Worm (Caenorhabditis elegans) whole organism, midembryonic: ENCODE results near the gene pals-40.

Source experiments
- T22C8.4 ChIP-seq: fragments of 200-800 bp; sonication (Bioruptor generic); IDR thresholded peaks from 2 replicates; pipeline ENCODE4 v1.3.6; 2022; ENCODE audit warnings: missing genetic modification characterization, missing compliant biosample characterization
- cog-1 ChIP-seq: sonication (generic microtip); optimal IDR thresholded peaks from 2 replicates; lab custom pipeline; 2016; ENCODE audit warnings: missing genetic modification characterization, missing compliant biosample characterization
- klf-2 ChIP-seq: fragments of 200-800 bp; sonication (Bioruptor generic); conservative IDR thresholded peaks from 2 replicates; pipeline ENCODE4 v1.3.6; 2022; ENCODE audit warnings: missing genetic modification reagents, missing genetic modification characterization, missing compliant biosample characterization
- med-1 ChIP-seq: sonication (generic microtip); optimal IDR thresholded peaks from 2 replicates; lab custom pipeline; 2017; ENCODE audit warnings: missing genetic modification characterization, mild to moderate bottlenecking, missing compliant biosample characterization, antibody characterized with exemption, missing genetic modification reagents; ENCODE audit not compliant: insufficient read depth
- ref-1 ChIP-seq: fragments of 200-800 bp; sonication (Bioruptor generic); conservative IDR thresholded peaks from 2 replicates; pipeline ENCODE4 v1.3.6; 2022; ENCODE audit warnings: missing genetic modification reagents, missing genetic modification characterization, missing compliant biosample characterization
- ztf-23 ChIP-seq: fragments of 200-800 bp; sonication (Bioruptor generic); IDR thresholded peaks from 2 replicates; pipeline ENCODE4 v1.3.6; 2022; ENCODE audit warnings: missing genetic modification reagents, missing genetic modification characterization, missing compliant biosample characterization
- ztf-29 ChIP-seq: fragments of 200-800 bp; sonication (Bioruptor generic); IDR thresholded peaks from 2 replicates; pipeline ENCODE4 v1.3.6; 2022; ENCODE audit warnings: missing genetic modification reagents, missing genetic modification characterization, missing compliant biosample characterization

DNA sequence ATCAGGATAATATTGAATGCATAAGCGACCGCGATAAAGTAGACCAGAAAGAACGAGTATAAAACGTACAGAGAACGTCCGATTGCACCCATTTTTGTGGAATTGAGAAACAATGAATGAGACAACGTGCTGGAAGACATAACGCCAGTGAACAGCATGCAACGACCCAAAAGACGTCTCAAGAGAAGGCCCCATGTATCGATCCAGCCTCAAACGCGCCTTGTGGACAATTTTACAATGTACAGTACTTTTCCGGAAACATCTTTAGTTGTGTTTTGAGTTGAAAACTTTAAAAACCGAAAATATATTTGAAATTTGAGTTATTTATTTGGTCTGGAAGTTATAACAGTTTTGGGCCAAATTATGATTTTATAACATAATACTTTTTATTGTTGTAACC lies 27.1 kb downstream of the pals-40 start, which contains the start of gene Y82E9BL.3:
- TF ChIP-seq klf-2 (GFP tag; lab: Robert Waterston, UW), result no peak
- no peak for TF ChIP-seq med-1 (GFP tag; lab: Kevin White, UChicago)
- TF ChIP-seq ref-1 (GFP tag; lab: Robert Waterston, UW), result no peak
- TF ChIP-seq ztf-29, result no peak
- TF ChIP-seq cog-1 (tag; lab: Kevin White, UChicago), result no peak
- TF ChIP-seq ztf-23 (GFP tag; lab: Robert Waterston, UW), result no peak
- TF ChIP-seq T22C8.4 (GFP tag; lab: Robert Waterston, UW), result no peak
